Worm (Caenorhabditis elegans) whole organism, mixed stage, embryonic: ENCODE measurements around the gene C26B9.1.

Experiments
- ces-1 ChIP-seq: fragments of 150-350 bp; optimal IDR thresholded peaks from 2 replicates; lab custom pipeline; 2014; ENCODE audit warnings: missing biosample characterization, missing genetic modification reagents, missing genetic modification characterization
- nhr-12 ChIP-seq: fragments of 150-350 bp; optimal IDR thresholded peaks from 2 replicates; lab custom pipeline; 2014; ENCODE audit warnings: missing biosample characterization, missing genetic modification characterization
- nhr-237 ChIP-seq: fragments of 150-350 bp; optimal IDR thresholded peaks from 2 replicates; lab custom pipeline; 2014; ENCODE audit warnings: missing biosample characterization, missing genetic modification characterization
- nhr-28 ChIP-seq: fragments of 150-350 bp; optimal IDR thresholded peaks from 2 replicates; lab custom pipeline; 2014; ENCODE audit warnings: missing biosample characterization, missing genetic modification characterization
- ztf-11 ChIP-seq: fragments of 150-350 bp; optimal IDR thresholded peaks from 2 replicates; lab custom pipeline; 2014; ENCODE audit warnings: missing biosample characterization, missing genetic modification characterization

ce11 chrX:5337959-5338358 lies 6.4 kb upstream of the C26B9.1 start, which contains the start of gene C26B9.3:
- TF ChIP-seq nhr-28 (no peak), ces-1 (GFP tag; lab: Kevin White, UChicago) (no peak), nhr-237 (no peak), ztf-11 (tag; lab: Kevin White, UChicago) (no peak), nhr-12 (tag; lab: Kevin White, UChicago) (no peak)
